Worm (Caenorhabditis elegans) whole organism, early embryonic: ENCODE results near the gene srx-67.

ENCODE experiments used
- B0310.2 ChIP-seq: sonication (generic microtip); optimal IDR thresholded peaks from 2 replicates; lab custom pipeline; 2016; ENCODE audit warnings: mild to moderate bottlenecking, missing genetic modification characterization, missing compliant biosample characterization
- F13C5.2 ChIP-seq: sonication (generic microtip); optimal IDR thresholded peaks from 2 replicates; lab custom pipeline; 2017; ENCODE audit warnings: mild to moderate bottlenecking, missing genetic modification characterization, inconsistent platforms, missing compliant biosample characterization
- ama-1 ChIP-seq: fragments of 150-350 bp; optimal IDR thresholded peaks from 2 replicates; lab custom pipeline; 2014
- ceh-13 ChIP-seq: fragments of 200-800 bp; sonication (Bioruptor generic); optimal IDR thresholded peaks from 2 replicates; lab custom pipeline; 2018; ENCODE audit warnings: mild to moderate bottlenecking, missing genetic modification characterization, missing compliant biosample characterization
- flt-1 ChIP-seq: fragments of 200-800 bp; sonication (Bioruptor generic); IDR thresholded peaks from 2 replicates; pipeline ENCODE4 v1.3.6; 2022; ENCODE audit warnings: missing genetic modification characterization, missing compliant biosample characterization
- hmbx-1 ChIP-seq: sonication (generic microtip); optimal IDR thresholded peaks from 2 replicates; lab custom pipeline; 2016; ENCODE audit warnings: mild to moderate bottlenecking, missing genetic modification characterization, missing compliant biosample characterization
- hmg-4 ChIP-seq: fragments of 200-800 bp; sonication (Bioruptor generic); optimal IDR thresholded peaks from 2 replicates; lab custom pipeline; 2018; ENCODE audit warnings: mild to moderate bottlenecking, missing genetic modification characterization, missing compliant biosample characterization
- hnd-1 ChIP-seq: sonication (generic microtip); optimal IDR thresholded peaks from 2 replicates; lab custom pipeline; 2016; ENCODE audit warnings: missing genetic modification characterization, missing compliant biosample characterization
- pes-1 ChIP-seq: fragments of 200-800 bp; sonication (Bioruptor generic); IDR thresholded peaks from 2 replicates; pipeline ENCODE4 v1.3.6; 2022; ENCODE audit warnings: missing genetic modification reagents, missing genetic modification characterization, missing compliant biosample characterization
- scrt-1 ChIP-seq: fragments of 200-800 bp; sonication (Bioruptor generic); IDR thresholded peaks from 2 replicates; pipeline ENCODE4 v1.3.6; 2022; ENCODE audit warnings: missing genetic modification characterization, missing compliant biosample characterization
- sea-1 ChIP-seq: fragments of 200-800 bp; sonication (Bioruptor generic); conservative IDR thresholded peaks from 2 replicates; pipeline ENCODE4 v1.3.6; 2022; ENCODE audit warnings: missing genetic modification characterization, missing compliant biosample characterization
- tbx-11 ChIP-seq: fragments of 200-800 bp; sonication (Bioruptor generic); IDR thresholded peaks from 2 replicates; pipeline ENCODE4 v1.3.6; 2022; ENCODE audit warnings: missing genetic modification characterization, missing compliant biosample characterization
- tbx-37 ChIP-seq: fragments of 200-800 bp; sonication (Bioruptor generic); conservative IDR thresholded peaks from 2 replicates; pipeline ENCODE4 v1.3.6; 2022; ENCODE audit warnings: missing genetic modification reagents, missing genetic modification characterization, missing compliant biosample characterization
- tra-4 ChIP-seq: sonication (generic microtip); optimal IDR thresholded peaks from 2 replicates; lab custom pipeline; 2017; ENCODE audit warnings: missing genetic modification characterization, missing compliant biosample characterization

ce11 chrV:3868905-3869304 is 47.7 kb upstream of the srx-67 start, which contains the start of gene nhr-157:
- no peak for TF ChIP-seq flt-1 (GFP tag; lab: Robert Waterston, UW)
- no peak for TF ChIP-seq sea-1 (GFP tag; lab: Robert Waterston, UW)
- TF ChIP-seq ceh-13 (GFP tag; lab: Kevin White, UChicago), result no peak
- no peak for TF ChIP-seq ama-1 (lab: Kevin White, UChicago)
- TF ChIP-seq hnd-1 (tag; lab: Kevin White, UChicago), result no peak
- no peak for TF ChIP-seq tbx-11 (GFP tag; lab: Robert Waterston, UW)
- no peak for TF ChIP-seq hmg-4
- no peak for TF ChIP-seq hmbx-1 (tag; lab: Kevin White, UChicago)
- TF ChIP-seq B0310.2 (tag; lab: Kevin White, UChicago), result no peak
- TF ChIP-seq tra-4 (tag; lab: Kevin White, UChicago), result no peak
- TF ChIP-seq F13C5.2 (tag; lab: Kevin White, UChicago), result no peak
- no peak for TF ChIP-seq scrt-1
- no peak for TF ChIP-seq tbx-37 (GFP tag; lab: Robert Waterston, UW)
- no peak for TF ChIP-seq pes-1
